Fruit fly (Drosophila melanogaster): ENCODE data around the gene CG9672.

- TF ChIP-seq Myc (optimal IDR thresholded peaks at IDR 0.05), result no peak
- TF ChIP-seq h (optimal IDR thresholded peaks at IDR 0.05), result no peak
- no peak for TF ChIP-seq ttk (optimal IDR thresholded peaks at IDR 0.05)
- no peak for TF ChIP-seq Sin3A (optimal IDR thresholded peaks at IDR 0.05)
- TF ChIP-seq insv (optimal IDR thresholded peaks at IDR 0.05), result no peak
These were observed 42.6 kb upstream of the CG9672 start for dm6 chrX:16749324-16749723.
